Fruit fly (Drosophila melanogaster): ENCODE data around the gene CG8188.

The CG8188 gene

DNA sequence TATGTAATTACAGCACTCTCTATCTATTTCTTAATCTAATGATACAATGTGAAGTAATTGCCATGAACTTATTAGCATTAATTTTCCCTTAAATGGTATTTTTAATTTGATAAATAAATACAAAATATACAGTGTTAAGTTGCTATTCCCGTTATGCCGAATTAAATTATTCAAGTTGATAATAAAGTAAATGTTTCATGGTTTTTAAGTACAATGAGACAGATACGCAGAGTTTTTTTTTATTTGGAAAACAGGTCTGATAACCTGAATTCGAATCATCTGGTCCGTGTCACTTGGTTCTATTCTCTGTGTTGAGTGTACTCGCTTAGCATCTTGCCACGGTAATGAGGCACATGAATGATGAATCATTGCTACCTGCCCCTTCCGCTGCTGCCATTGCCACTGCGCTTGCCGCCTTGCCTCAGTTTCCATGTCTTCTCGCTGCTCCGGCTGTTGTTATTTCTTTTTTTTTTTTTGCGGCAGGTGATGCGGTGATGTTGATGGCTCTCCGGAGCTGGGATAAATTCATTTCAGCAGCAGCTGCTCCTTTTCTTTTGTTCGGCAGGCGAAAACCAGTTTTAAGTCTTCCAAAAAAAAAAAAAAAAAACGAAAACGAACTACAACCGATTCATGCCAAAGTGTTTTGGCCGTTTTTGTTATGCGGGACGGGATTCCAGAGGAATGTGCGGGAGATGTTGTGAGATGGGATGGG lies 43.0 kb upstream of the CG8188 start:
- TF ChIP-seq Jra (GFP tag; optimal IDR thresholded peaks at IDR 0.05) (peak; percentile 30), Hr78 (GFP tag; optimal IDR thresholded peaks at IDR 0.05) (no peak), rgr (GFP tag; optimal IDR thresholded peaks at IDR 0.05) (peak; percentile 5), psq (GFP tag; optimal IDR thresholded peaks at IDR 0.05) (peak; percentile 43), Sp1 (GFP tag; optimal IDR thresholded peaks at IDR 0.05) (peak; percentile 28), OdsH (GFP tag; optimal IDR thresholded peaks at IDR 0.05) (peak; percentile 74), jim (GFP tag; optimal IDR thresholded peaks at IDR 0.05) (no peak), HLH106 (tag; optimal IDR thresholded peaks at IDR 0.05) (peak; percentile 12), woc (GFP tag; optimal IDR thresholded peaks at IDR 0.05) (peak; percentile 18)

DNA sequence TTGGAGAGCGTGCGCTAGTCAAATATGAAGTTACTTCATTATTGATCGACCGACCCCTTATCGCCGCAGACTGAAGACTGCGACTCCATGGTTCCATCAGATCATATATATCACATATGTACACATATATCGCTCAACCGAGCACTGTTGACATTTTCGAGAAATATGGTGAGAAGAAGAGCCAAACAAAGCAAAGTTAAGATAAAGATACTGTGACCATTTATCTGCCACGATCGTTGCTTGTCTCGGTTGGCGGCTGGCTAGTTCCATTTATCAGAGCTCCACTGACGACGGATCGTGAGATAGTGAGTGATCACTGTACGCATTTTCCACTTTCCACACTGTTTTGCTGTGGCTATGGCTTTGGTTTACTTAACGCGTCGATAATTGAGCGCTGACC lies 40.8 kb upstream of the CG8188 start:
- TF ChIP-seq CG9705 (GFP tag; optimal IDR thresholded peaks at IDR 0.05) = no peak
- no peak for TF ChIP-seq HLH106 (tag; optimal IDR thresholded peaks at IDR 0.05)
- TF ChIP-seq sage (GFP tag; optimal IDR thresholded peaks at IDR 0.05) = no peak
- TF ChIP-seq Vsx2 (GFP tag; optimal IDR thresholded peaks at IDR 0.05; ENCODE audit: partially characterized antibody) = no peak
- TF ChIP-seq sv (GFP tag; optimal IDR thresholded peaks at IDR 0.05) = no peak
- TF ChIP-seq OdsH (GFP tag; optimal IDR thresholded peaks at IDR 0.05) = no peak
- TF ChIP-seq Hr78 (GFP tag; optimal IDR thresholded peaks at IDR 0.05) = no peak
- no peak for TF ChIP-seq brk (GFP tag; optimal IDR thresholded peaks at IDR 0.05)
- no peak for TF ChIP-seq CG32264 (GFP tag; optimal IDR thresholded peaks at IDR 0.05)
- TF ChIP-seq dmrt93B (GFP tag; optimal IDR thresholded peaks at IDR 0.05) = no peak
- TF ChIP-seq rgr (GFP tag; optimal IDR thresholded peaks at IDR 0.05) = no peak
- no peak for TF ChIP-seq dsf (GFP tag; optimal IDR thresholded peaks at IDR 0.05; ENCODE audit: borderline replicate concordance)
- TF ChIP-seq h (GFP tag; optimal IDR thresholded peaks at IDR 0.05) = no peak
- no peak for TF ChIP-seq Sp1 (GFP tag; optimal IDR thresholded peaks at IDR 0.05)
- TF ChIP-seq fru (GFP tag; optimal IDR thresholded peaks at IDR 0.05) = no peak
- TF ChIP-seq lola (GFP tag; optimal IDR thresholded peaks at IDR 0.05) = no peak
- TF ChIP-seq Dfd (GFP tag; optimal IDR thresholded peaks at IDR 0.05) = no peak

DNA sequence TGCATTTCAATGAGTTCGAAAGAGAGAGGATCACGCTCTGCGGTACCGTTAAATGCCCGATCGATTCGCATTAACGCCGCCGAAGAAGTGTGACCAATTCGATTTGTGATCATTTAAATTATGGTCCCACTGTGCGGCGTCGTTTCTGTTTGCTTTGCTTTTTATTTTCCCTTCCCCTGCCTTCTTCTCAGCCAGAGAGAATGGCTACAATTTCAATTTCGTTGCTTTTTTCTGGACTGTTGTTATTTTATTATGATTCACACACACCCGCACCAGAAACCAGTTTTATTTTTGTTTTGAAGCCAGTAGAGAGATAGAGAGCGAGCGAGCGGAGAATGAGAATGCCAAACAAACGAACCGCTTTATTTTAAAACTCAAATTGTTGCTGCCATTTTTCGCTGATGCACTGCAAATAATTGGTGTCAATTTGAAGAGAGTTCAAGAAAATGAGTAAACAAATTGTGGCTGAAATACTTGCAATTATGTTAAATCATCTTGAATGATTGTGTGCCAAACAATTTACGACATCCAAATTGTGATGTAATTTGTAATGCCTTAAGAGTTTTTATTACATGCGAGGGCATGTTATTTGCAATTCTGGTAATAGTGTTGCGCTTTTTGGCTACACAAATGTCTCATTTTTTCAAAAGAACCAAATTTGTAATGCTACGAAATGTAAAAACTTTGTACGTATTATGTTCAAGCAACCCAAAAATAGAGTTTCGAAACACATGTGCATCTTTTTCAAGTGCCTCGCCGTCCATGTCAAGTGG lies 40.0 kb upstream of the CG8188 start:
- TF ChIP-seq br (GFP tag; optimal IDR thresholded peaks at IDR 0.05) (peak; percentile 44), usp (GFP tag; optimal IDR thresholded peaks at IDR 0.05) (no peak), Dif (GFP tag; optimal IDR thresholded peaks at IDR 0.05; ENCODE audit: partially characterized antibody) (peak; percentile 54), tai (GFP tag; optimal IDR thresholded peaks at IDR 0.05) (no peak), fru (GFP tag; optimal IDR thresholded peaks at IDR 0.05) (peak; percentile 74), lola (GFP tag; optimal IDR thresholded peaks at IDR 0.05) (no peak), Mio (GFP tag; optimal IDR thresholded peaks at IDR 0.05) (no peak), foxo (GFP tag; optimal IDR thresholded peaks at IDR 0.05) (peak in 1 of 2 experiments; percentile 72), rgr (GFP tag; optimal IDR thresholded peaks at IDR 0.05) (peak; percentile 28), Hnf4 (GFP tag; optimal IDR thresholded peaks at IDR 0.05) (peak; percentile 42), Hr78 (GFP tag; optimal IDR thresholded peaks at IDR 0.05) (no peak), CG9705 (GFP tag; optimal IDR thresholded peaks at IDR 0.05) (no peak), woc (GFP tag; optimal IDR thresholded peaks at IDR 0.05) (peak; percentile 53), Sp1 (GFP tag; optimal IDR thresholded peaks at IDR 0.05) (peak; percentile 39), pan (optimal IDR thresholded peaks at IDR 0.05) (no peak), sv (GFP tag; optimal IDR thresholded peaks at IDR 0.05) (peak; percentile 1), Jra (GFP tag; optimal IDR thresholded peaks at IDR 0.05) (no peak), psq (GFP tag; optimal IDR thresholded peaks at IDR 0.05) (peak; percentile 40), OdsH (GFP tag; optimal IDR thresholded peaks at IDR 0.05) (peak; percentile 52), Dfd (GFP tag; optimal IDR thresholded peaks at IDR 0.05) (no peak), Vsx2 (GFP tag; optimal IDR thresholded peaks at IDR 0.05; ENCODE audit: partially characterized antibody) (no peak), GATAd (GFP tag; optimal IDR thresholded peaks at IDR 0.05) (no peak), HLH106 (tag; optimal IDR thresholded peaks at IDR 0.05) (peak; percentile 63), Abd-B (GFP tag; optimal IDR thresholded peaks at IDR 0.05) (no peak), Hr83 (GFP tag; optimal IDR thresholded peaks at IDR 0.05; ENCODE audit: poor library complexity, severe bottlenecking) (no peak), brk (GFP tag; optimal IDR thresholded peaks at IDR 0.05) (peak; percentile 46), h (GFP tag; optimal IDR thresholded peaks at IDR 0.05) (peak; percentile 70), N (GFP tag; optimal IDR thresholded peaks at IDR 0.05) (no peak), sage (GFP tag; optimal IDR thresholded peaks at IDR 0.05) (no peak), dmrt93B (GFP tag; optimal IDR thresholded peaks at IDR 0.05) (peak; percentile 41), jim (GFP tag; optimal IDR thresholded peaks at IDR 0.05) (peak; percentile 2), ey (GFP tag; optimal IDR thresholded peaks at IDR 0.05) (peak; percentile 61), Myc (optimal IDR thresholded peaks at IDR 0.05) (no peak), CrebA (GFP tag; optimal IDR thresholded peaks at IDR 0.05; ENCODE audit: borderline replicate concordance) (no peak), CG32264 (GFP tag; optimal IDR thresholded peaks at IDR 0.05) (no peak), Rel (GFP tag; optimal IDR thresholded peaks at IDR 0.05) (no peak), Rel (tag; optimal IDR thresholded peaks at IDR 0.05) (peak; percentile 51), dl (GFP tag; optimal IDR thresholded peaks at IDR 0.05; ENCODE audit: insufficient read depth in 1 of 2, partially characterized antibody in 2 of 2) (no peak), dsf (GFP tag; optimal IDR thresholded peaks at IDR 0.05; ENCODE audit: borderline replicate concordance) (no peak)

Measured in whole organism, wandering third instar larva.